Worm (Caenorhabditis elegans) whole organism, young adult: ENCODE measurements around the gene K08H2.7.

Experiments
- D2030.7 ChIP-seq: fragments of 200-800 bp; sonication (Bioruptor generic); IDR thresholded peaks from 2 replicates; pipeline ENCODE4 v1.3.6; 2022; ENCODE audit warnings: missing genetic modification reagents, missing genetic modification characterization, missing compliant biosample characterization
- F22D6.2 ChIP-seq: sonication (generic microtip); optimal IDR thresholded peaks from 2 replicates; lab custom pipeline; 2016; ENCODE audit warnings: mild to moderate bottlenecking, missing genetic modification characterization, missing compliant biosample characterization
- F23B12.7 ChIP-seq: sonication (generic microtip); optimal IDR thresholded peaks from 2 replicates; lab custom pipeline; 2017; ENCODE audit warnings: missing genetic modification characterization, mild to moderate bottlenecking, missing compliant biosample characterization, antibody characterized with exemption, moderate library complexity; ENCODE audit not compliant: insufficient read depth
- F37B4.10 ChIP-seq: fragments of 200-800 bp; sonication (Bioruptor generic); IDR thresholded peaks from 2 replicates; pipeline ENCODE4 v1.3.6; 2022; ENCODE audit warnings: missing genetic modification characterization, missing compliant biosample characterization
- F49E8.2 ChIP-seq: sonication (generic microtip); optimal IDR thresholded peaks from 3 replicates; lab custom pipeline; 2017; ENCODE audit warnings: missing genetic modification characterization, mild to moderate bottlenecking, missing compliant biosample characterization, antibody characterized with exemption, moderate library complexity; ENCODE audit not compliant: insufficient read depth
- F52B5.7 ChIP-seq: sonication (generic microtip); optimal IDR thresholded peaks from 2 replicates; lab custom pipeline; 2016; ENCODE audit warnings: mild to moderate bottlenecking, missing genetic modification characterization, missing compliant biosample characterization
- F57C9.4 ChIP-seq: sonication (generic microtip); optimal IDR thresholded peaks from 2 replicates; lab custom pipeline; 2017; ENCODE audit warnings: mild to moderate bottlenecking, missing genetic modification characterization, missing compliant biosample characterization
- K11D2.4 ChIP-seq: fragments of 200-800 bp; sonication (Bioruptor generic); IDR thresholded peaks from 2 replicates; pipeline ENCODE4 v1.3.6; 2022; ENCODE audit warnings: missing genetic modification reagents, missing genetic modification characterization, missing compliant biosample characterization
- K12H6.12 ChIP-seq: fragments of 200-800 bp; sonication (Bioruptor generic); optimal IDR thresholded peaks from 2 replicates; lab custom pipeline; 2018; ENCODE audit warnings: mild to moderate bottlenecking, missing genetic modification characterization, missing compliant biosample characterization
- T07F8.4 ChIP-seq: sonication (generic microtip); optimal IDR thresholded peaks from 2 replicates; lab custom pipeline; 2016; ENCODE audit warnings: mild to moderate bottlenecking, missing genetic modification characterization, moderate library complexity, missing compliant biosample characterization
- Y53G8AR.9 ChIP-seq: fragments of 200-800 bp; sonication (Bioruptor generic); conservative IDR thresholded peaks from 2 replicates; pipeline ENCODE4 v1.3.6; 2022; ENCODE audit warnings: missing genetic modification reagents, missing genetic modification characterization, missing compliant biosample characterization
- Y56A3A.18 ChIP-seq: fragments of 200-800 bp; sonication (Bioruptor generic); IDR thresholded peaks from 2 replicates; pipeline ENCODE4 v1.3.6; 2022; ENCODE audit warnings: missing genetic modification reagents, missing genetic modification characterization, missing compliant biosample characterization
- Y67H2A.10 ChIP-seq: fragments of 200-800 bp; sonication (Bioruptor generic); conservative IDR thresholded peaks from 2 replicates; pipeline ENCODE4 v1.3.6; 2022; ENCODE audit warnings: missing genetic modification reagents, missing genetic modification characterization, missing compliant biosample characterization
- Y79H2A.3 ChIP-seq: fragments of 200-800 bp; sonication (Bioruptor generic); conservative IDR thresholded peaks from 2 replicates; pipeline ENCODE4 v1.3.6; 2022; ENCODE audit warnings: missing genetic modification reagents, missing genetic modification characterization, missing compliant biosample characterization
- ama-1 ChIP-seq, 3 experiments: fragments of 150-350 bp in 1 of 3; sonication (generic microtip) in 2 of 3; optimal IDR thresholded peaks; 2 replicates each; lab custom pipeline; 2014 to 2018; ENCODE audit warnings: missing biosample characterization in 2 of 3, missing genetic modification characterization in 2 of 3, missing genetic modification reagents in 2 of 3
- atf-7 ChIP-seq: sonication (generic microtip); optimal IDR thresholded peaks from 2 replicates; lab custom pipeline; 2017; ENCODE audit warnings: mild to moderate bottlenecking, missing genetic modification characterization, missing compliant biosample characterization
- attf-5 ChIP-seq: fragments of 200-800 bp; sonication (Bioruptor generic); optimal IDR thresholded peaks from 2 replicates; lab custom pipeline; 2018; ENCODE audit warnings: mild to moderate bottlenecking, missing genetic modification characterization, missing compliant biosample characterization
- bed-2 ChIP-seq: fragments of 200-800 bp; sonication (Bioruptor generic); IDR thresholded peaks from 2 replicates; pipeline ENCODE4 v1.3.6; 2022; ENCODE audit warnings: missing genetic modification reagents, missing genetic modification characterization, missing compliant biosample characterization
- ccch-3 ChIP-seq: fragments of 200-800 bp; sonication (Bioruptor generic); optimal IDR thresholded peaks from 2 replicates; lab custom pipeline; 2018; ENCODE audit warnings: mild to moderate bottlenecking, missing genetic modification characterization, missing compliant biosample characterization
- ceh-40 ChIP-seq: fragments of 200-800 bp; sonication (Bioruptor generic); IDR thresholded peaks from 2 replicates; pipeline ENCODE4 v1.3.6; 2022; ENCODE audit warnings: missing genetic modification characterization, missing compliant biosample characterization
- ceh-91 ChIP-seq: fragments of 200-800 bp; sonication (Bioruptor generic); IDR thresholded peaks from 2 replicates; pipeline ENCODE4 v1.3.6; 2022; ENCODE audit warnings: missing genetic modification reagents, missing genetic modification characterization, missing compliant biosample characterization
- die-1 ChIP-seq: sonication (generic microtip); optimal IDR thresholded peaks from 2 replicates; lab custom pipeline; 2016; ENCODE audit warnings: missing genotype, mild to moderate bottlenecking, missing genetic modification characterization, missing compliant biosample characterization
- dox-1 ChIP-seq: fragments of 200-800 bp; sonication (Bioruptor generic); IDR thresholded peaks from 2 replicates; pipeline ENCODE4 v1.3.6; 2022; ENCODE audit warnings: missing genetic modification reagents, missing genetic modification characterization, missing compliant biosample characterization
- efl-1 ChIP-seq: fragments of 150-350 bp; optimal IDR thresholded peaks from 2 replicates; lab custom pipeline; 2014; ENCODE audit warnings: missing biosample characterization, missing genetic modification reagents, missing genetic modification characterization
- egl-18 ChIP-seq: fragments of 200-800 bp; sonication (Bioruptor generic); IDR thresholded peaks from 2 replicates; pipeline ENCODE4 v1.3.6; 2022; ENCODE audit warnings: missing genetic modification reagents, missing genetic modification characterization, missing compliant biosample characterization
- ets-4 ChIP-seq: fragments of 200-800 bp; sonication (Bioruptor generic); optimal IDR thresholded peaks from 2 replicates; lab custom pipeline; 2018; ENCODE audit warnings: mild to moderate bottlenecking, missing genetic modification characterization, missing compliant biosample characterization
- fkh-3 ChIP-seq: sonication (generic microtip); optimal IDR thresholded peaks from 2 replicates; lab custom pipeline; 2016; ENCODE audit warnings: mild to moderate bottlenecking, missing genetic modification characterization, missing compliant biosample characterization
- hlh-12 ChIP-seq: sonication (generic microtip); optimal IDR thresholded peaks from 2 replicates; lab custom pipeline; 2016; ENCODE audit warnings: missing genetic modification characterization, missing compliant biosample characterization
- hmg-20 ChIP-seq: fragments of 200-800 bp; sonication (Bioruptor generic); IDR thresholded peaks from 2 replicates; pipeline ENCODE4 v1.3.6; 2022; ENCODE audit warnings: missing genetic modification reagents, missing genetic modification characterization, missing compliant biosample characterization
- hrde-1 ChIP-seq: sonication (generic microtip); optimal IDR thresholded peaks from 2 replicates; lab custom pipeline; 2016; ENCODE audit warnings: missing genetic modification characterization, mild to moderate bottlenecking, missing compliant biosample characterization, moderate library complexity, missing genotype, missing genetic modification reagents, borderline replicate concordance
- lag-1 ChIP-seq: fragments of 200-800 bp; sonication (Bioruptor generic); IDR thresholded peaks from 2 replicates; pipeline ENCODE4 v1.3.6; 2022; ENCODE audit warnings: missing genetic modification reagents, missing genetic modification characterization, missing compliant biosample characterization
- let-526 ChIP-seq: fragments of 200-800 bp; sonication (Bioruptor generic); IDR thresholded peaks from 2 replicates; pipeline ENCODE4 v1.3.6; 2022; ENCODE audit warnings: missing genetic modification reagents, missing genetic modification characterization, missing compliant biosample characterization
- lin-35 ChIP-seq, 3 experiments: fragments of 150-350 bp in 2 of 3; sonication (generic microtip) in 1 of 3; optimal IDR thresholded peaks; 2 replicates each; lab custom pipeline; 2014 to 2018; ENCODE audit warnings: missing biosample characterization in 3 of 3, missing genetic modification characterization in 3 of 3, missing genetic modification reagents in 3 of 3
- lin-40 ChIP-seq: sonication (generic microtip); optimal IDR thresholded peaks from 2 replicates; lab custom pipeline; 2016; ENCODE audit warnings: missing genetic modification characterization, mild to moderate bottlenecking, missing compliant biosample characterization, missing genotype, missing genetic modification reagents
- lsy-27 ChIP-seq: sonication (generic microtip); optimal IDR thresholded peaks from 2 replicates; lab custom pipeline; 2017; ENCODE audit warnings: missing genetic modification characterization, mild to moderate bottlenecking, missing compliant biosample characterization, antibody characterized with exemption, missing genotype, borderline replicate concordance; ENCODE audit not compliant: insufficient read depth
- madf-8 ChIP-seq: fragments of 200-800 bp; sonication (Bioruptor generic); conservative IDR thresholded peaks from 2 replicates; pipeline ENCODE4 v1.3.6; 2022; ENCODE audit warnings: missing genetic modification reagents, missing genetic modification characterization, missing compliant biosample characterization
- mcd-1 ChIP-seq: fragments of 200-800 bp; sonication (Bioruptor generic); IDR thresholded peaks from 2 replicates; pipeline ENCODE4 v1.3.6; 2022; ENCODE audit warnings: missing genetic modification reagents, missing genetic modification characterization, missing compliant biosample characterization
- nhr-120 ChIP-seq: fragments of 200-800 bp; sonication (Bioruptor generic); IDR thresholded peaks from 2 replicates; pipeline ENCODE4 v1.3.6; 2022; ENCODE audit warnings: missing genetic modification characterization, missing compliant biosample characterization
- nhr-179 ChIP-seq: sonication (generic microtip); optimal IDR thresholded peaks from 2 replicates; lab custom pipeline; 2016; ENCODE audit warnings: mild to moderate bottlenecking, missing genetic modification characterization, missing compliant biosample characterization
- nhr-27 ChIP-seq: fragments of 200-800 bp; sonication (Bioruptor generic); optimal IDR thresholded peaks from 2 replicates; lab custom pipeline; 2018; ENCODE audit warnings: mild to moderate bottlenecking, missing genetic modification characterization, moderate library complexity, missing compliant biosample characterization
- rpc-1 ChIP-seq, 2 experiments: fragments of 150-350 bp in 1 of 2; sonication (generic microtip) in 1 of 2; optimal IDR thresholded peaks; 2 replicates each; lab custom pipeline; 2014 to 2018; ENCODE audit warnings: missing biosample characterization in 1 of 2, missing genetic modification characterization in 1 of 2, missing genetic modification reagents in 1 of 2, missing genotype in 1 of 2
- sdz-38 ChIP-seq: sonication (generic microtip); optimal IDR thresholded peaks from 2 replicates; lab custom pipeline; 2016; ENCODE audit warnings: missing genotype, missing genetic modification characterization, missing compliant biosample characterization
- somi-1 ChIP-seq: fragments of 200-800 bp; sonication (Bioruptor generic); optimal IDR thresholded peaks from 2 replicates; lab custom pipeline; 2018; ENCODE audit warnings: mild to moderate bottlenecking, missing genetic modification characterization, missing compliant biosample characterization
- tlf-1 ChIP-seq: fragments of 200-800 bp; sonication (Bioruptor generic); optimal IDR thresholded peaks from 2 replicates; lab custom pipeline; 2018; ENCODE audit warnings: mild to moderate bottlenecking, missing genetic modification characterization, missing compliant biosample characterization
- unc-62 ChIP-seq: fragments of 150-350 bp; optimal IDR thresholded peaks from 2 replicates; lab custom pipeline; 2014; ENCODE audit warnings: missing biosample characterization, missing genetic modification reagents, missing genetic modification characterization
- zfh-2 ChIP-seq: fragments of 200-800 bp; sonication (Bioruptor generic); conservative IDR thresholded peaks from 2 replicates; pipeline ENCODE4 v1.3.6; 2022; ENCODE audit warnings: missing genetic modification reagents, missing genetic modification characterization, missing compliant biosample characterization
- ztf-18 ChIP-seq: sonication (generic microtip); optimal IDR thresholded peaks from 2 replicates; lab custom pipeline; 2016; ENCODE audit warnings: missing genotype, mild to moderate bottlenecking, missing genetic modification characterization, missing compliant biosample characterization
- ztf-3 ChIP-seq: fragments of 200-800 bp; sonication (Bioruptor generic); optimal IDR thresholded peaks from 2 replicates; lab custom pipeline; 2018; ENCODE audit warnings: mild to moderate bottlenecking, missing genetic modification characterization, missing compliant biosample characterization
- ztf-6 ChIP-seq: fragments of 200-800 bp; sonication (Bioruptor generic); IDR thresholded peaks from 2 replicates; pipeline ENCODE4 v1.3.6; 2022; ENCODE audit warnings: missing genetic modification reagents, missing genetic modification characterization, missing compliant biosample characterization

Gene K08H2.7

DNA sequence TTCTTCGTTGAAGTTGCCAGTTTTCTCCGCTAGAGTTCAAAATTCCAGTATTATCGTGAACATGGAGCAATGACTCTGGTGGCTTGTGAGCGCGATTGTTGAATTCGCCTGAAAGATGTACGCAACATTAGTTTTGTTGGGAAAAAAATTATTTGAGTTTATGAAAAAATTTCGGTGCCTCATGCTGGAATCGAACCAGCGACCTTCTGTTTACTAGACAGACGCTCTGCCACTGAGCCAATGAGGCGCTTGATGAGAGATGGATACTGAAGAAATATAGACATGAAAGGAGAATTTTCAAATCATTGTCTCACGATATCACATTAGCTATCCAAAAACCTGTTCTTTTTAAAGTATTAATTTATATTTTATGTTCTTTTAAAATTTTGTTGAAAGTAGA lies 35.2 kb upstream of the K08H2.7 start (continued):
- TF ChIP-seq tlf-1 (GFP tag; lab: Kevin White, UChicago) (no peak), F23B12.7 (tag; lab: Kevin White, UChicago) (peak; percentile 43), hmg-20 (no peak), T07F8.4 (peak; percentile 63), F22D6.2 (tag; lab: Kevin White, UChicago) (no peak), D2030.7 (GFP tag; lab: Robert Waterston, UW) (peak; percentile 79), ama-1 (optimal IDR thresholded peaks at IDR 0.05; lab: Kevin White, UChicago) (no peak), ama-1 (GFP tag; optimal IDR thresholded peaks at IDR 0.05; lab: Kevin White, UChicago) (peak in 1 of 2 experiments; percentile 91), lag-1 (GFP tag; lab: Robert Waterston, UW) (no peak), K12H6.12 (no peak), die-1 (tag; lab: Kevin White, UChicago) (peak; percentile 85), nhr-27 (tag; lab: Kevin White, UChicago) (no peak), Y79H2A.3 (no peak), hrde-1 (tag; lab: Kevin White, UChicago) (peak; percentile 51), ceh-91 (GFP tag; lab: Robert Waterston, UW) (no peak), Y53G8AR.9 (GFP tag; lab: Robert Waterston, UW) (no peak), rpc-1 (optimal IDR thresholded peaks at IDR 0.05; lab: Kevin White, UChicago) (peak; percentile 92), rpc-1 (tag; optimal IDR thresholded peaks at IDR 0.05; lab: Kevin White, UChicago) (peak; percentile 97), ceh-40 (0 out of 2 replicates have a peak, but pooled peaks have one; percentile 27), F49E8.2 (no peak), F52B5.7 (tag; lab: Kevin White, UChicago) (peak; percentile 65), Y56A3A.18 (GFP tag; lab: Robert Waterston, UW) (peak; percentile 57; the same call in 1 of the 2 replicates), F57C9.4 (tag; lab: Kevin White, UChicago) (no peak), sdz-38 (tag; lab: Kevin White, UChicago) (no peak), F37B4.10 (GFP tag; lab: Robert Waterston, UW) (no peak), efl-1 (GFP tag; lab: Kevin White, UChicago) (no peak), mcd-1 (GFP tag; lab: Robert Waterston, UW) (no peak; the same call in 1 of the 2 replicates), atf-7 (tag; lab: Kevin White, UChicago) (no peak), Y67H2A.10 (no peak), lin-40 (no peak), dox-1 (GFP tag; lab: Robert Waterston, UW) (no peak), unc-62 (GFP tag; lab: Kevin White, UChicago) (no peak), nhr-120 (GFP tag; lab: Robert Waterston, UW) (no peak), lsy-27 (tag; lab: Kevin White, UChicago) (no peak), hlh-12 (no peak), ztf-6 (GFP tag; lab: Robert Waterston, UW) (no peak), K11D2.4 (no peak), let-526 (GFP tag; lab: Robert Waterston, UW) (no peak), zfh-2 (GFP tag; lab: Robert Waterston, UW) (no peak), lin-35 (GFP tag; optimal IDR thresholded peaks at IDR 0.05; lab: Kevin White, UChicago) (no peak), fkh-3 (tag; lab: Kevin White, UChicago) (no peak)

DNA sequence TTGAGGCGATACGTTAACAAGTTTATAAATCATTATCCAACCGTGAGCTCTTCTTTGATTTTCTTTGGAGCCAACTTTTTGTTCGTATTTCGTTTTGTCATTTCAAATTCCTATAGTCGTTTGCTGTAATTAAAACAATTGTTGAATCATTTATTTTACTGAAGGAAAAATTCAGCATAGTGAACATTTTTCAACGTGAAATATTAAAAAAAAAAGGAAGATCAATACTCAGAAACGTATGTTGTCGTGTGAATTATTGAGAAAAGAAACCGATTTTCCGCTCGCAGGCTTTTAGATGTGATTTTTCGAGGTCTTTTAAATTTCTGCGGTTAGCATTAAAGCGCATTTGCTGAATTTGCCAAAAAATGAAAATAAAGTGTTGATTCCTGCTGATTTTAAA lies 30.6 kb upstream of the K08H2.7 start, which contains the start of gene phf-33:
Gene phf-33 (minus strand): TSS at position 101 of the 400 bp plus-strand sequence.
- TF ChIP-seq Y56A3A.18 (GFP tag; lab: Robert Waterston, UW) = no peak
- TF ChIP-seq somi-1 (GFP tag; lab: Kevin White, UChicago) = no peak
- no peak for TF ChIP-seq F37B4.10 (GFP tag; lab: Robert Waterston, UW)
- TF ChIP-seq ztf-18 (tag; lab: Kevin White, UChicago) = no peak
- TF ChIP-seq ets-4 (GFP tag; lab: Kevin White, UChicago) = no peak
- TF ChIP-seq attf-5 (GFP tag; lab: Kevin White, UChicago) = no peak
- TF ChIP-seq madf-8 (GFP tag; lab: Robert Waterston, UW) = no peak
- no peak for TF ChIP-seq nhr-179 (tag; lab: Kevin White, UChicago)
- TF ChIP-seq lin-35 (GFP tag; optimal IDR thresholded peaks at IDR 0.05; lab: Kevin White, UChicago) = no peak
- no peak for TF ChIP-seq F22D6.2 (tag; lab: Kevin White, UChicago)
- TF ChIP-seq bed-2 (GFP tag; lab: Robert Waterston, UW) = no peak
- TF ChIP-seq ztf-3 (GFP tag; lab: Kevin White, UChicago) = no peak
- TF ChIP-seq egl-18 = no peak
- TF ChIP-seq Y53G8AR.9 (GFP tag; lab: Robert Waterston, UW) = no peak
- no peak for TF ChIP-seq ccch-3 (GFP tag; lab: Kevin White, UChicago)
